Fruit fly (Drosophila melanogaster): ENCODE results near the gene Grp170.

Gene Grp170

dm6 chrX:2258602-2259233, 16.1 kb downstream of the Grp170 start (continued):
- TF ChIP-seq CG7987 (GFP tag; optimal IDR thresholded peaks at IDR 0.05) (no peak), CG8290 (GFP tag; optimal IDR thresholded peaks at IDR 0.05) (no peak), CG8290 (tag; optimal IDR thresholded peaks at IDR 0.05) (peak in 1 of 2 experiments; percentile 28), CG11696 (GFP tag; IDR thresholded peaks at IDR 0.05) (peak; percentile 43; the same call in 1 of the 2 replicates), crc (GFP tag; optimal IDR thresholded peaks at IDR 0.05) (no peak), Ets97D (GFP tag; optimal IDR thresholded peaks at IDR 0.05) (peak; percentile 54), NC2β (GFP tag; optimal IDR thresholded peaks at IDR 0.05) (no peak), CG18599 (GFP tag; optimal IDR thresholded peaks at IDR 0.05) (peak; percentile 56), Myb (GFP tag; optimal IDR thresholded peaks at IDR 0.05) (peak; percentile 29), Fer1 (GFP tag; optimal IDR thresholded peaks at IDR 0.05) (peak; percentile 18), nom (GFP tag; optimal IDR thresholded peaks at IDR 0.05) (peak; percentile 35), unpg (GFP tag; optimal IDR thresholded peaks at IDR 0.05) (peak; percentile 6), CG9727 (GFP tag; optimal IDR thresholded peaks at IDR 0.05) (peak; percentile 4), nerfin-2 (GFP tag; IDR thresholded peaks at IDR 0.05; ENCODE audit: partially characterized antibody) (no peak), CG2678 (tag; optimal IDR thresholded peaks at IDR 0.05) (peak; percentile 0), Drgx (GFP tag; IDR thresholded peaks at IDR 0.05) (peak; percentile 41; the same call in 1 of the 2 replicates), CG1602 (GFP tag; optimal IDR thresholded peaks at IDR 0.05) (no peak), cg (GFP tag; optimal IDR thresholded peaks at IDR 0.05) (peak; percentile 9), Oli (tag; optimal IDR thresholded peaks at IDR 0.05) (no peak), CG2120 (GFP tag; optimal IDR thresholded peaks at IDR 0.05) (peak; percentile 20), chm (GFP tag; IDR thresholded peaks at IDR 0.05) (0 out of 2 replicates have a peak, but pooled peaks have one; percentile 20), lab (GFP tag; optimal IDR thresholded peaks at IDR 0.05) (peak; percentile 56)

- peak; percentile 70 for TF ChIP-seq CG1832 (GFP tag; optimal IDR thresholded peaks at IDR 0.05)
- TF ChIP-seq yki (optimal IDR thresholded peaks at IDR 0.05), result peak; percentile 38
- TF ChIP-seq CG7357 (GFP tag; IDR thresholded peaks at IDR 0.05), result no peak
- no peak for TF ChIP-seq odd (GFP tag; optimal IDR thresholded peaks at IDR 0.05)
- no peak for TF ChIP-seq tap (tag; optimal IDR thresholded peaks at IDR 0.05)
- TF ChIP-seq CG18764 (GFP tag; optimal IDR thresholded peaks at IDR 0.05), result no peak
- no peak for TF ChIP-seq CG10209 (GFP tag; optimal IDR thresholded peaks at IDR 0.05)
- TF ChIP-seq lov (optimal IDR thresholded peaks at IDR 0.05), result no peak
- no peak for TF ChIP-seq lov (GFP tag; IDR thresholded peaks at IDR 0.05)
- TF ChIP-seq Camta (GFP tag; optimal IDR thresholded peaks at IDR 0.05), result no peak
- no peak for TF ChIP-seq sc (optimal IDR thresholded peaks at IDR 0.05)
- TF ChIP-seq sc (GFP tag; optimal IDR thresholded peaks at IDR 0.05), result no peak
- no peak for TF ChIP-seq CG5245 (GFP tag; optimal IDR thresholded peaks at IDR 0.05)
- peak; percentile 29 for TF ChIP-seq Med (GFP tag)
- no peak for TF ChIP-seq CG11696 (GFP tag; IDR thresholded peaks at IDR 0.05)
- peak; percentile 71 to 95 for TF ChIP-seq Trl (optimal IDR thresholded peaks at IDR 0.05)
- TF ChIP-seq Trl (GFP tag; optimal IDR thresholded peaks at IDR 0.05), result no peak
- no peak for TF ChIP-seq maf-S (GFP tag; optimal IDR thresholded peaks at IDR 0.05)
Observed at dm6 chrX:2255035-2255434, 19.8 kb downstream of the Grp170 start.

- TF ChIP-seq CG8290 (GFP tag; optimal IDR thresholded peaks at IDR 0.05), result no peak
- TF ChIP-seq CG8290 (tag; optimal IDR thresholded peaks at IDR 0.05), result peak in 1 of 2 experiments; percentile 27
- no peak for TF ChIP-seq nom (GFP tag; optimal IDR thresholded peaks at IDR 0.05)
- TF ChIP-seq CG12104 (GFP tag; optimal IDR thresholded peaks at IDR 0.05), result no peak
- no peak for TF ChIP-seq Blimp-1 (GFP tag; optimal IDR thresholded peaks at IDR 0.05)
- no peak for TF ChIP-seq CG3163 (GFP tag; optimal IDR thresholded peaks at IDR 0.05)
- peak; percentile 54 for TF ChIP-seq Rfx (GFP tag; IDR thresholded peaks at IDR 0.05)
- TF ChIP-seq HLHmδ (GFP tag; optimal IDR thresholded peaks at IDR 0.05), result no peak
- no peak for TF ChIP-seq CG12744 (GFP tag; optimal IDR thresholded peaks at IDR 0.05)
- TF ChIP-seq slou (GFP tag; optimal IDR thresholded peaks at IDR 0.05), result no peak
- peak; percentile 53 for TF ChIP-seq sug (tag; optimal IDR thresholded peaks at IDR 0.05)
- TF ChIP-seq CG11456 (GFP tag; IDR thresholded peaks at IDR 0.05), result no peak
- TF ChIP-seq chinmo (GFP tag; IDR thresholded peaks at IDR 0.05; ENCODE audit: partially characterized antibody), result 0 out of 4 replicates have a peak, but pooled peaks have one; percentile 44
- peak; percentile 16 for TF ChIP-seq CG3281 (GFP tag; optimal IDR thresholded peaks at IDR 0.05)
- TF ChIP-seq CG2120 (GFP tag; optimal IDR thresholded peaks at IDR 0.05), result peak; percentile 23
Observed at dm6 chrX:2254020-2254626, 20.7 kb downstream of the Grp170 start, which contains the start of gene CG3091. Gene CG3091, minus strand, starts transcription at chrX:2254197.

Data from whole organism, embryonic.